Fruit fly (Drosophila melanogaster) whole organism, prepupa: ENCODE measurements around the gene Lztr1.
A peak's percentile ranks its signal among the peaks of the same experiment; 100 is the strongest.

Source experiments
- CG3919 ChIP-seq: fragments of 200-800 bp; sonication (Bioruptor generic); optimal IDR thresholded peaks from 3 replicates; lab custom pipeline; 2016; ENCODE audit warnings: missing biosample characterization, missing genetic modification characterization
- CG7368 ChIP-seq: fragments of 200-800 bp; sonication (Bioruptor generic); optimal IDR thresholded peaks from 3 replicates; lab custom pipeline; 2016; ENCODE audit warnings: missing biosample characterization, missing genetic modification characterization
- CG8119 ChIP-seq: fragments of 200-800 bp; sonication (Bioruptor generic); IDR thresholded peaks from 3 replicates; pipeline ENCODE4 v1.3.6; 2022; ENCODE audit warnings: missing biosample characterization, missing genetic modification characterization
- Lpt ChIP-seq: fragments of 200-800 bp; sonication (Bioruptor generic); optimal IDR thresholded peaks from 3 replicates; lab custom pipeline; 2016; ENCODE audit warnings: missing biosample characterization, missing genetic modification characterization
- Sox15 ChIP-seq: fragments of 200-800 bp; sonication (Bioruptor generic); optimal IDR thresholded peaks from 3 replicates; lab custom pipeline; 2016; ENCODE audit warnings: missing biosample characterization, missing genetic modification characterization
- eg ChIP-seq: fragments of 200-800 bp; sonication (Bioruptor generic); IDR thresholded peaks from 3 replicates; pipeline ENCODE4 v1.3.6; 2022; ENCODE audit warnings: missing biosample characterization, missing genetic modification characterization
- esn ChIP-seq: fragments of 200-800 bp; sonication (Bioruptor generic); optimal IDR thresholded peaks from 2 replicates; lab custom pipeline; 2016; ENCODE audit warnings: missing biosample characterization, mild to moderate bottlenecking, missing genetic modification characterization, moderate library complexity
- net ChIP-seq: fragments of 200-800 bp; sonication (Bioruptor generic); optimal IDR thresholded peaks from 3 replicates; lab custom pipeline; 2016; ENCODE audit warnings: missing biosample characterization, missing genetic modification characterization
- ss ChIP-seq, 2 experiments: fragments of 200-800 bp; sonication (Bioruptor generic); optimal IDR thresholded peaks; 2 replicates in 1 of 2; 3 replicates in 1 of 2; lab custom pipeline; 2017 to 2018; ENCODE audit warnings: mild to moderate bottlenecking in 2 of 2, missing biosample characterization in 2 of 2, missing genetic modification characterization in 2 of 2, moderate library complexity in 1 of 2
- svp ChIP-seq: fragments of 200-800 bp; sonication (Bioruptor generic); peaks from one replicate; lab custom pipeline; 2016; ENCODE audit warnings: missing biosample characterization, missing genetic modification characterization

DNA sequence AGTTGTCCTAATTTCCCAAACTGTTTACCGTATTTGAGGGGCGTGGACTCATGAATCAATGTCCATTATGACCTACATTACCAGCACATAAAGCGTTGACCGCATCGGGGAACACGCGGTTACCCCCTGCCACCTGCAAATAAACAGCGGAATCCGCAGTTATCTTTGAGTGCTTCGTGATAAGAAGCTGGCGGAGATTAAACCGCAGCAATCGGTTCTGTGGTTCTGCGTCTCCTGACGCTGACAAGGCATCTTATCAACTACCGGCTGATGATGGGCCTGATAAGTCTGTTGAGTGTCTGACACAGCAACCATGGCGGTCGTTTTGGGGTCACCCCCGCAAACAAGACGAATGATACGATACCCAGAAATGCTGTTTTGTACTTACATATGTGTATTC lies 18.8 kb upstream of the Lztr1 start:
- no peak for TF ChIP-seq CG3919
- TF ChIP-seq CG7368 (GFP tag; lab: Kevin White, UChicago), result no peak
- no peak for TF ChIP-seq eg (GFP tag; lab: Robert Waterston, UW)
- no peak for TF ChIP-seq ss (GFP tag; optimal IDR thresholded peaks at IDR 0.05; lab: Kevin White, UChicago)
- TF ChIP-seq Sox15 (GFP tag; lab: Kevin White, UChicago), result no peak
- no peak for TF ChIP-seq net (GFP tag; lab: Kevin White, UChicago)
- no peak for TF ChIP-seq esn (GFP tag; lab: Kevin White, UChicago)
- TF ChIP-seq CG8119 (GFP tag; lab: Robert Waterston, UW), result no peak
- TF ChIP-seq svp, result peak; percentile 95
- no peak for TF ChIP-seq Lpt (GFP tag; lab: Kevin White, UChicago)
